Worm (Caenorhabditis elegans): ENCODE measurements around the gene nmur-3.

DNA sequence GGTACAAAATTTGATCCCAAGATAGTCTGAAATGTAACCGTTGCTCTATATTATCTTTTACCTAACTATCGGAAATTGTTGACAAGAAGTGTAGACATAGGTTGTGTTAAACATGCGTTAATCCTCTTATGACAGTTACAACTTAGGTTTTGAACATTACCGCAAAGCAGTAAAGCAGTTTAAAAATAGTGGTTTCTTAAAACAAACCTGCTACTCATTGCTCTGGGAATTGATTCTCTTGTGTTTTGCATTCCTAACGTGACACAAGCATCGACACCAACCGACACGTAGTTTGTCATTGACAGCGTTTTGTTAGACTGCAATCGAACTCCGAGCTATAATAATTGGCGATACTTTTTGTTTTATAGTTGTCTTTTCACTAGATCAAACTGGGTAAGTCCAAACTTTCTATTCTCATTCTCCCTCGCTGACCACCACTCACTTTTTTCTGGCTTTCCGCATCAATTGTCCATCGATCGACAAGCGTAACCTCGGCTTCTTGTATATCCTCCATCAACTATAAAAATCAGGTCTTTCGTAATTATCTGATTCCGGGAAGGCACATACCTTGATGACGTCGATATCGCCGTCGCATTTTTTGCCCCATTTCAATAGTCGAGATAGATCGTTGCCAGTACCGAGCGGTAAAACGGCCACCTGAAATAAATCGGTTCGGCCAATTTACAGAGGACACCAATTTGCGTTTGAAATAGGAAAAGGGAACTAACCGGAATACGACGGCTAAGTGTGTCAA lies 29.7 kb downstream of the nmur-3 start:
- TF ChIP-seq nhr-11 (tag; optimal IDR thresholded peaks at IDR 0.05) = no peak
- no peak for TF ChIP-seq fkh-10 (GFP tag; optimal IDR thresholded peaks at IDR 0.05)
- no peak for TF ChIP-seq ceh-6 (GFP tag; optimal IDR thresholded peaks at IDR 0.05)
- no peak for TF ChIP-seq ama-1 (optimal IDR thresholded peaks at IDR 0.05)
- no peak for TF ChIP-seq dve-1 (tag; optimal IDR thresholded peaks at IDR 0.05)
- no peak for TF ChIP-seq ceh-19 (GFP tag; optimal IDR thresholded peaks at IDR 0.05)
- no peak for TF ChIP-seq pqm-1 (tag; optimal IDR thresholded peaks at IDR 0.05)
- no peak for TF ChIP-seq ets-4 (tag; optimal IDR thresholded peaks at IDR 0.05)
- no peak for TF ChIP-seq fkh-6 (tag; optimal IDR thresholded peaks at IDR 0.05)
- TF ChIP-seq F13H6.1 (tag; optimal IDR thresholded peaks at IDR 0.05) = no peak
- TF ChIP-seq hlh-15 (tag; optimal IDR thresholded peaks at IDR 0.05) = no peak
- no peak for TF ChIP-seq fax-1 (tag; optimal IDR thresholded peaks at IDR 0.05)
- no peak for TF ChIP-seq rnt-1 (tag; optimal IDR thresholded peaks at IDR 0.05)
- TF ChIP-seq madf-2 (tag; optimal IDR thresholded peaks at IDR 0.05) = no peak
